Worm (Caenorhabditis elegans): ENCODE results near the gene acly-1.

acly-1 gene

ce11 chrX:1491036-1491435, 11.7 kb downstream of the acly-1 start:
- TF ChIP-seq ets-7 (tag; optimal IDR thresholded peaks at IDR 0.05) (no peak), tbx-37 (GFP tag; conservative IDR thresholded peaks at IDR 0.05) (no peak)

ce11 chrX:1492174-1492573, 12.8 kb downstream of the acly-1 start:
- TF ChIP-seq ceh-36 (tag; optimal IDR thresholded peaks at IDR 0.05), result no peak
- TF ChIP-seq ceh-13 (GFP tag; optimal IDR thresholded peaks at IDR 0.05), result no peak
- no peak for TF ChIP-seq flt-1 (GFP tag; IDR thresholded peaks at IDR 0.05)
- no peak for TF ChIP-seq hnd-1 (tag; optimal IDR thresholded peaks at IDR 0.05)
- TF ChIP-seq B0310.2 (tag; optimal IDR thresholded peaks at IDR 0.05), result no peak
- no peak for TF ChIP-seq tra-4 (tag; optimal IDR thresholded peaks at IDR 0.05)

ce11 chrX:1494256-1494655, 14.9 kb downstream of the acly-1 start, which contains the start of gene F09E10.5:
F09E10.5 (minus strand) TSS chrX:1494356.
- no peak for TF ChIP-seq hmg-4 (GFP tag; optimal IDR thresholded peaks at IDR 0.05)
- no peak for TF ChIP-seq sea-1 (GFP tag; conservative IDR thresholded peaks at IDR 0.05)
- TF ChIP-seq aly-1 (tag; optimal IDR thresholded peaks at IDR 0.05), result no peak
- TF ChIP-seq ceh-36 (tag; optimal IDR thresholded peaks at IDR 0.05), result no peak

- TF ChIP-seq F13C5.2 (tag; optimal IDR thresholded peaks at IDR 0.05) (no peak), ama-1 (optimal IDR thresholded peaks at IDR 0.05) (no peak), scrt-1 (GFP tag; IDR thresholded peaks at IDR 0.05) (no peak), pes-1 (GFP tag; IDR thresholded peaks at IDR 0.05) (no peak), flt-1 (GFP tag; IDR thresholded peaks at IDR 0.05) (no peak), B0310.2 (tag; optimal IDR thresholded peaks at IDR 0.05) (no peak), ceh-13 (GFP tag; optimal IDR thresholded peaks at IDR 0.05) (no peak), ceh-36 (tag; optimal IDR thresholded peaks at IDR 0.05) (peak; percentile 63)
Observed at ce11 chrX:1495980-1496379, 16.6 kb downstream of the acly-1 start.

ce11 chrX:1497581-1497980, 18.2 kb downstream of the acly-1 start, which contains the start of gene F09E10.6:
F09E10.6 (minus strand) TSS chrX:1497681.
- TF ChIP-seq ets-7 (tag; optimal IDR thresholded peaks at IDR 0.05) (no peak), aly-1 (tag; optimal IDR thresholded peaks at IDR 0.05) (no peak), flt-1 (GFP tag; IDR thresholded peaks at IDR 0.05) (no peak), tra-4 (tag; optimal IDR thresholded peaks at IDR 0.05) (no peak), pes-1 (GFP tag; IDR thresholded peaks at IDR 0.05) (no peak), hmbx-1 (tag; optimal IDR thresholded peaks at IDR 0.05) (no peak), sea-1 (GFP tag; conservative IDR thresholded peaks at IDR 0.05) (no peak), hnd-1 (tag; optimal IDR thresholded peaks at IDR 0.05) (no peak), F13C5.2 (tag; optimal IDR thresholded peaks at IDR 0.05) (no peak), tbx-37 (GFP tag; conservative IDR thresholded peaks at IDR 0.05) (no peak), tbx-11 (GFP tag; IDR thresholded peaks at IDR 0.05) (no peak), B0310.2 (tag; optimal IDR thresholded peaks at IDR 0.05) (no peak), hmg-4 (GFP tag; optimal IDR thresholded peaks at IDR 0.05) (no peak), ama-1 (optimal IDR thresholded peaks at IDR 0.05) (no peak)

- TF ChIP-seq tra-4 (tag; optimal IDR thresholded peaks at IDR 0.05) (no peak), flt-1 (GFP tag; IDR thresholded peaks at IDR 0.05) (no peak), tbx-11 (GFP tag; IDR thresholded peaks at IDR 0.05) (no peak), hnd-1 (tag; optimal IDR thresholded peaks at IDR 0.05) (no peak)
Observed at ce11 chrX:1499499-1499898, 20.2 kb downstream of the acly-1 start.

- TF ChIP-seq hnd-1 (tag; optimal IDR thresholded peaks at IDR 0.05) (no peak), F13C5.2 (tag; optimal IDR thresholded peaks at IDR 0.05) (no peak), hmbx-1 (tag; optimal IDR thresholded peaks at IDR 0.05) (no peak), ceh-13 (GFP tag; optimal IDR thresholded peaks at IDR 0.05) (no peak), tbx-11 (GFP tag; IDR thresholded peaks at IDR 0.05) (no peak), flt-1 (GFP tag; IDR thresholded peaks at IDR 0.05) (no peak), ceh-36 (tag; optimal IDR thresholded peaks at IDR 0.05) (no peak), aly-1 (tag; optimal IDR thresholded peaks at IDR 0.05) (no peak), scrt-1 (GFP tag; IDR thresholded peaks at IDR 0.05) (no peak), pes-1 (GFP tag; IDR thresholded peaks at IDR 0.05) (no peak), sea-1 (GFP tag; conservative IDR thresholded peaks at IDR 0.05) (no peak), ets-7 (tag; optimal IDR thresholded peaks at IDR 0.05) (no peak), tbx-37 (GFP tag; conservative IDR thresholded peaks at IDR 0.05) (no peak)
Observed at ce11 chrX:1501752-1502151, 22.4 kb downstream of the acly-1 start, which contains the start of gene F09E10.7. F09E10.7 (minus strand) TSS chrX:1501852.

- TF ChIP-seq flt-1 (GFP tag; IDR thresholded peaks at IDR 0.05) (no peak), tbx-11 (GFP tag; IDR thresholded peaks at IDR 0.05) (no peak), tra-4 (tag; optimal IDR thresholded peaks at IDR 0.05) (no peak), hmbx-1 (tag; optimal IDR thresholded peaks at IDR 0.05) (no peak), ama-1 (optimal IDR thresholded peaks at IDR 0.05) (no peak), tbx-37 (GFP tag; conservative IDR thresholded peaks at IDR 0.05) (no peak), scrt-1 (GFP tag; IDR thresholded peaks at IDR 0.05) (no peak), sea-1 (GFP tag; conservative IDR thresholded peaks at IDR 0.05) (no peak), B0310.2 (tag; optimal IDR thresholded peaks at IDR 0.05) (no peak), hnd-1 (tag; optimal IDR thresholded peaks at IDR 0.05) (no peak), pes-1 (GFP tag; IDR thresholded peaks at IDR 0.05) (no peak), ets-7 (tag; optimal IDR thresholded peaks at IDR 0.05) (no peak), F13C5.2 (tag; optimal IDR thresholded peaks at IDR 0.05) (no peak), hmg-4 (GFP tag; optimal IDR thresholded peaks at IDR 0.05) (no peak), ceh-36 (tag; optimal IDR thresholded peaks at IDR 0.05) (no peak), aly-1 (tag; optimal IDR thresholded peaks at IDR 0.05) (no peak), ceh-13 (GFP tag; optimal IDR thresholded peaks at IDR 0.05) (no peak)
Observed at ce11 chrX:1502490-1502889, 23.1 kb downstream of the acly-1 start, which contains the start of gene F09E10.1. F09E10.1 (plus strand) TSS chrX:1502790.

- no peak for TF ChIP-seq hnd-1 (tag; optimal IDR thresholded peaks at IDR 0.05)
- no peak for TF ChIP-seq F13C5.2 (tag; optimal IDR thresholded peaks at IDR 0.05)
- TF ChIP-seq tbx-11 (GFP tag; IDR thresholded peaks at IDR 0.05), result no peak
Observed at ce11 chrX:1502914-1503313, 23.6 kb downstream of the acly-1 start.
